Worm (Caenorhabditis elegans) whole organism, L4 larva: ENCODE data around the gene F14H3.6.
"Not testable (repeated sequence)": the region's sequence is repeated elsewhere in the genome, so short reads cannot be mapped to it uniquely, and the experiment has no call there.

Experiments used
- R02D3.7 ChIP-seq: fragments of 150-350 bp; sonication (generic microtip); optimal IDR thresholded peaks from 3 replicates; lab custom pipeline; 2014; ENCODE audit warnings: missing biosample characterization, missing genetic modification characterization
- Y48G9A.11 ChIP-seq: fragments of 200-800 bp; sonication (Bioruptor generic); IDR thresholded peaks from 2 replicates; pipeline ENCODE4 v1.3.6; 2022; ENCODE audit warnings: missing genetic modification reagents, missing genetic modification characterization, missing compliant biosample characterization
- Y5F2A.4 ChIP-seq: fragments of 200-800 bp; sonication (Bioruptor generic); optimal IDR thresholded peaks from 2 replicates; lab custom pipeline; 2018; ENCODE audit warnings: mild to moderate bottlenecking, missing genetic modification characterization, missing compliant biosample characterization
- Y75B8A.6 ChIP-seq: fragments of 200-800 bp; sonication (Bioruptor generic); IDR thresholded peaks from 2 replicates; pipeline ENCODE4 v1.3.6; 2022; ENCODE audit warnings: missing genetic modification reagents, missing genetic modification characterization, missing compliant biosample characterization
- ZK546.5 ChIP-seq, 2 experiments: sonication (generic microtip); optimal IDR thresholded peaks; 2 replicates each; lab custom pipeline; 2017; ENCODE audit warnings: missing biosample characterization in 2 of 2, missing genetic modification characterization in 2 of 2
- aha-1 ChIP-seq: fragments of 150-350 bp; peaks from one replicate; lab custom pipeline; 2014; ENCODE audit warnings: missing biosample characterization, missing genetic modification characterization
- arid-1 ChIP-seq: fragments of 200-800 bp; sonication (Bioruptor generic); conservative IDR thresholded peaks from 2 replicates; pipeline ENCODE4 v1.3.6; 2022; ENCODE audit warnings: missing genetic modification reagents, missing genetic modification characterization, missing compliant biosample characterization
- ceh-32 ChIP-seq: sonication (generic microtip); optimal IDR thresholded peaks from 2 replicates; lab custom pipeline; 2016; ENCODE audit warnings: mild to moderate bottlenecking, missing genetic modification characterization, missing compliant biosample characterization; ENCODE audit not compliant: poor library complexity
- ces-1 ChIP-seq: fragments of 150-350 bp; sonication (generic microtip); optimal IDR thresholded peaks from 4 replicates; lab custom pipeline; 2014; ENCODE audit warnings: missing biosample characterization, missing genetic modification reagents, missing genetic modification characterization
- daf-16 ChIP-seq, 3 experiments: sonication (generic microtip); optimal IDR thresholded peaks; 2 replicates each; lab custom pipeline; 2016 to 2017; ENCODE audit warnings: missing genetic modification characterization in 3 of 3, missing genetic modification reagents in 3 of 3, mild to moderate bottlenecking in 2 of 3, missing compliant biosample characterization in 2 of 3, missing biosample characterization in 1 of 3, moderate library complexity in 1 of 3
- dmd-6 ChIP-seq: fragments of 200-800 bp; sonication (Bioruptor generic); IDR thresholded peaks from 2 replicates; pipeline ENCODE4 v1.3.6; 2022; ENCODE audit warnings: missing genetic modification reagents, missing genetic modification characterization, missing compliant biosample characterization
- dpl-1 ChIP-seq: fragments of 150-350 bp; optimal IDR thresholded peaks from 2 replicates; lab custom pipeline; 2014; ENCODE audit warnings: missing biosample characterization, missing genetic modification reagents, missing genetic modification characterization
- duxl-1 ChIP-seq: sonication (generic microtip); optimal IDR thresholded peaks from 2 replicates; lab custom pipeline; 2016; ENCODE audit warnings: mild to moderate bottlenecking, missing genetic modification characterization, moderate library complexity, missing compliant biosample characterization; ENCODE audit not compliant: poor library complexity
- dve-1 ChIP-seq: sonication (generic microtip); optimal IDR thresholded peaks from 2 replicates; lab custom pipeline; 2017; ENCODE audit warnings: antibody characterized with exemption, mild to moderate bottlenecking, missing genetic modification characterization, missing compliant biosample characterization; ENCODE audit not compliant: insufficient read depth
- egl-27 ChIP-seq: sonication (generic microtip); optimal IDR thresholded peaks from 3 replicates; lab custom pipeline; 2017; ENCODE audit warnings: missing biosample characterization, missing genetic modification reagents, missing genetic modification characterization
- hlh-11 ChIP-seq: fragments of 200-800 bp; sonication (Bioruptor generic); optimal IDR thresholded peaks from 2 replicates; lab custom pipeline; 2018; ENCODE audit warnings: mild to moderate bottlenecking, missing genetic modification characterization, missing compliant biosample characterization
- lin-29 ChIP-seq: fragments of 200-800 bp; sonication (Bioruptor generic); IDR thresholded peaks from 2 replicates; pipeline ENCODE4 v1.3.6; 2022; ENCODE audit warnings: missing genetic modification reagents, missing genetic modification characterization, missing compliant biosample characterization
- lin-38 ChIP-seq: fragments of 200-800 bp; sonication (Bioruptor generic); IDR thresholded peaks from 2 replicates; pipeline ENCODE4 v1.3.6; 2022; ENCODE audit warnings: missing genetic modification reagents, missing genetic modification characterization, missing compliant biosample characterization
- mep-1 ChIP-seq: fragments of 150-350 bp; sonication (generic microtip); optimal IDR thresholded peaks from 3 replicates; lab custom pipeline; 2014; ENCODE audit warnings: missing biosample characterization, missing genetic modification characterization
- mes-2 ChIP-seq: sonication (generic microtip); optimal IDR thresholded peaks from 2 replicates; lab custom pipeline; 2016; ENCODE audit warnings: missing genotype, mild to moderate bottlenecking, missing genetic modification characterization, missing compliant biosample characterization; ENCODE audit not compliant: poor library complexity, severe bottlenecking
- mxl-3 ChIP-seq: fragments of 200-800 bp; sonication (Bioruptor generic); optimal IDR thresholded peaks from 2 replicates; lab custom pipeline; 2018; ENCODE audit warnings: mild to moderate bottlenecking, missing genetic modification characterization, missing compliant biosample characterization
- nhr-102 ChIP-seq: sonication (generic microtip); optimal IDR thresholded peaks from 2 replicates; lab custom pipeline; 2016; ENCODE audit warnings: mild to moderate bottlenecking, missing genetic modification characterization, moderate library complexity, missing compliant biosample characterization
- nhr-25 ChIP-seq: sonication (generic microtip); optimal IDR thresholded peaks from 2 replicates; lab custom pipeline; 2017; ENCODE audit warnings: missing genetic modification characterization, mild to moderate bottlenecking, missing compliant biosample characterization, antibody characterized with exemption, moderate library complexity, borderline replicate concordance; ENCODE audit not compliant: insufficient read depth
- nhr-28 ChIP-seq: fragments of 150-350 bp; optimal IDR thresholded peaks from 2 replicates; lab custom pipeline; 2014; ENCODE audit warnings: missing biosample characterization, missing genetic modification characterization
- nhr-42 ChIP-seq: fragments of 200-800 bp; sonication (Bioruptor generic); IDR thresholded peaks from 2 replicates; pipeline ENCODE4 v1.3.6; 2022; ENCODE audit warnings: missing genetic modification characterization, missing compliant biosample characterization
- nhr-48 ChIP-seq: sonication (generic microtip); optimal IDR thresholded peaks from 2 replicates; lab custom pipeline; 2016; ENCODE audit warnings: mild to moderate bottlenecking, missing genetic modification characterization, missing compliant biosample characterization
- nhr-6 ChIP-seq: fragments of 150-350 bp; optimal IDR thresholded peaks from 2 replicates; lab custom pipeline; 2014; ENCODE audit warnings: missing biosample characterization, missing genetic modification characterization
- pha-4 ChIP-seq, 2 experiments: fragments of 150-350 bp in 1 of 2; fragments of 200-800 bp in 1 of 2; sonication (Bioruptor generic) in 1 of 2; IDR thresholded peaks in 1 of 2; optimal IDR thresholded peaks in 1 of 2; 2 replicates each; pipeline versions ENCODE4 v1.3.6 to Lab custom; 2014 to 2022; ENCODE audit warnings: missing genetic modification characterization in 2 of 2, missing genetic modification reagents in 2 of 2, missing biosample characterization in 1 of 2, missing compliant biosample characterization in 1 of 2
- php-3 ChIP-seq: fragments of 200-800 bp; sonication (Bioruptor generic); IDR thresholded peaks from 2 replicates; pipeline ENCODE4 v1.3.6; 2022; ENCODE audit warnings: missing genetic modification reagents, missing genetic modification characterization, missing compliant biosample characterization
- rbr-2 ChIP-seq: sonication (generic microtip); optimal IDR thresholded peaks from 2 replicates; lab custom pipeline; 2016; ENCODE audit warnings: missing genotype, missing genetic modification characterization, missing compliant biosample characterization
- saeg-2 ChIP-seq: fragments of 200-800 bp; sonication (Bioruptor generic); IDR thresholded peaks from 2 replicates; pipeline ENCODE4 v1.3.6; 2022; ENCODE audit warnings: missing genetic modification reagents, missing genetic modification characterization, missing compliant biosample characterization
- set-16 ChIP-seq: fragments of 200-800 bp; sonication (Bioruptor generic); IDR thresholded peaks from 2 replicates; pipeline ENCODE4 v1.3.6; 2022; ENCODE audit warnings: missing genetic modification reagents, missing genetic modification characterization, missing compliant biosample characterization
- snpc-1.2 ChIP-seq: fragments of 200-800 bp; sonication (Bioruptor generic); IDR thresholded peaks from 2 replicates; pipeline ENCODE4 v1.3.6; 2022; ENCODE audit warnings: missing genetic modification reagents, missing genetic modification characterization, missing compliant biosample characterization
- spr-1 ChIP-seq: sonication (generic microtip); optimal IDR thresholded peaks from 2 replicates; lab custom pipeline; 2016; ENCODE audit warnings: mild to moderate bottlenecking, missing genetic modification characterization, missing compliant biosample characterization
- tag-97 ChIP-seq: fragments of 200-800 bp; sonication (Bioruptor generic); IDR thresholded peaks from 2 replicates; pipeline ENCODE4 v1.3.6; 2022; ENCODE audit warnings: missing genetic modification characterization, missing compliant biosample characterization
- unc-62 ChIP-seq, 3 experiments: fragments of 150-350 bp in 1 of 3; sonication (generic microtip); optimal IDR thresholded peaks in 2 of 3; peaks in 1 of 3; 1 replicate in 1 of 3; 2 replicates in 2 of 3; lab custom pipeline; 2014 to 2017; ENCODE audit warnings: missing biosample characterization in 3 of 3, missing genetic modification characterization in 3 of 3, missing genetic modification reagents in 3 of 3, missing genotype in 1 of 3
- zfp-2 ChIP-seq: sonication (generic microtip); optimal IDR thresholded peaks from 2 replicates; lab custom pipeline; 2016; ENCODE audit warnings: mild to moderate bottlenecking, missing genetic modification characterization, missing compliant biosample characterization
- ztf-7 ChIP-seq: fragments of 150-350 bp; optimal IDR thresholded peaks from 2 replicates; lab custom pipeline; 2014; ENCODE audit warnings: missing biosample characterization, missing genetic modification characterization

F14H3.6 gene

ce11 chrV:16040140-16040827 lies 18.4 kb downstream of the F14H3.6 start, which contains the start of the genes his-4 and his-3:
Gene his-4, minus strand, starts transcription at chrV:16040515.
Gene his-3, plus strand, starts transcription at chrV:16040808.
- TF ChIP-seq dmd-6 (GFP tag; lab: Robert Waterston, UW) (peak; percentile 53), mes-2 (tag; lab: Kevin White, UChicago) (peak; percentile 80), nhr-6 (peak; percentile 5), spr-1 (tag; lab: Kevin White, UChicago) (peak; percentile 40), dpl-1 (peak; percentile 48), lin-38 (peak; percentile 23), nhr-25 (tag; lab: Kevin White, UChicago) (peak; percentile 74), rbr-2 (tag; lab: Kevin White, UChicago) (peak; percentile 32), daf-16 (tag; optimal IDR thresholded peaks at IDR 0.05; lab: Kevin White, UChicago) (peak; percentile 73), hlh-11 (tag; lab: Kevin White, UChicago) (peak; percentile 74), nhr-102 (tag; lab: Kevin White, UChicago) (peak; percentile 83), nhr-48 (tag; lab: Kevin White, UChicago) (peak; percentile 37), nhr-28 (tag; lab: Kevin White, UChicago) (peak; percentile 64), duxl-1 (tag; lab: Kevin White, UChicago) (peak; percentile 85), php-3 (GFP tag; lab: Robert Waterston, UW) (peak; percentile 62; the same call in 1 of the 2 replicates), mep-1 (tag; lab: Kevin White, UChicago) (peak; percentile 75), nhr-42 (GFP tag; lab: Robert Waterston, UW) (peak; percentile 72; the same call in 1 of the 2 replicates), aha-1 (tag; lab: Kevin White, UChicago) (peak; percentile 94), dve-1 (tag; lab: Kevin White, UChicago) (peak; percentile 98)
- TF ChIP-seq daf-16 (GFP tag; optimal IDR thresholded peaks at IDR 0.05; lab: Kevin White, UChicago), result not testable (repeated sequence)

ce11 chrV:16036166-16036565 lies 22.5 kb downstream of the F14H3.6 start, which contains the start of gene T10C6.10:
Gene T10C6.10, plus strand, starts transcription at chrV:16036413.
- TF ChIP-seq Y48G9A.11 (GFP tag; lab: Robert Waterston, UW), result no peak
- no peak for TF ChIP-seq zfp-2 (tag; lab: Kevin White, UChicago)
- TF ChIP-seq nhr-25 (tag; lab: Kevin White, UChicago), result no peak
- no peak for TF ChIP-seq R02D3.7 (tag; lab: Kevin White, UChicago)
- no peak for TF ChIP-seq rbr-2 (tag; lab: Kevin White, UChicago)
- TF ChIP-seq arid-1 (GFP tag; lab: Robert Waterston, UW), result no peak
- TF ChIP-seq ztf-7 (tag; lab: Kevin White, UChicago), result no peak
- TF ChIP-seq ces-1 (GFP tag; lab: Kevin White, UChicago), result no peak
- TF ChIP-seq saeg-2 (GFP tag; lab: Robert Waterston, UW), result no peak
- no peak for TF ChIP-seq snpc-1.2 (GFP tag; lab: Robert Waterston, UW)
- no peak for TF ChIP-seq mep-1 (tag; lab: Kevin White, UChicago)
- TF ChIP-seq pha-4 (GFP tag; IDR thresholded peaks at IDR 0.05; lab: Robert Waterston, UW), result no peak
- TF ChIP-seq pha-4 (tag; optimal IDR thresholded peaks at IDR 0.05; lab: Kevin White, UChicago), result no peak

ce11 chrV:16033491-16033890 lies 25.2 kb downstream of the F14H3.6 start:
- peak; percentile 54 for TF ChIP-seq set-16
- TF ChIP-seq tag-97 (GFP tag; lab: Robert Waterston, UW), result no peak
- TF ChIP-seq, all 104 proteins: peak for 1

ce11 chrV:16032761-16033160 lies 25.9 kb downstream of the F14H3.6 start, which contains the start of gene T10C6.16:
Gene T10C6.16, minus strand, starts transcription at chrV:16033005.
- TF ChIP-seq Y5F2A.4 (GFP tag; lab: Kevin White, UChicago), result no peak
- TF ChIP-seq zfp-2 (tag; lab: Kevin White, UChicago), result no peak
- no peak for TF ChIP-seq Y75B8A.6 (GFP tag; lab: Robert Waterston, UW)
- 0 out of 2 replicates have a peak, but pooled peaks have one; percentile 8 for TF ChIP-seq snpc-1.2 (GFP tag; lab: Robert Waterston, UW)
- no peak for TF ChIP-seq mxl-3 (GFP tag; lab: Kevin White, UChicago)
- no peak for TF ChIP-seq ZK546.5 (tag; optimal IDR thresholded peaks at IDR 0.05; lab: Kevin White, UChicago)
- TF ChIP-seq egl-27 (tag; lab: Kevin White, UChicago), result no peak
- no peak for TF ChIP-seq ceh-32 (tag; lab: Kevin White, UChicago)
- TF ChIP-seq mep-1 (tag; lab: Kevin White, UChicago), result no peak
- peak in 1 of 2 experiments; percentile 97 for TF ChIP-seq unc-62 (GFP tag; optimal IDR thresholded peaks at IDR 0.05 in 1 of 2; lab: Kevin White, UChicago)
- TF ChIP-seq unc-62 (tag; optimal IDR thresholded peaks at IDR 0.05; lab: Kevin White, UChicago), result no peak
- TF ChIP-seq lin-29 (GFP tag; lab: Robert Waterston, UW), result no peak
- TF ChIP-seq aha-1 (tag; lab: Kevin White, UChicago), result peak; percentile 79
